Worm (Caenorhabditis elegans) whole organism, young adult: ENCODE measurements around the gene T21H3.5.

Experiments used
- B0019.2 ChIP-seq: fragments of 200-800 bp; sonication (Bioruptor generic); conservative IDR thresholded peaks from 2 replicates; pipeline ENCODE4 v1.3.6; 2022; ENCODE audit warnings: missing genetic modification reagents, missing genetic modification characterization, missing compliant biosample characterization
- B0336.3 ChIP-seq: fragments of 200-800 bp; sonication (Bioruptor generic); IDR thresholded peaks from 2 replicates; pipeline ENCODE4 v1.3.6; 2022; ENCODE audit warnings: missing genetic modification characterization, missing compliant biosample characterization
- C06A6.2 ChIP-seq: fragments of 200-800 bp; sonication (Bioruptor generic); conservative IDR thresholded peaks from 2 replicates; pipeline ENCODE4 v1.3.6; 2022; ENCODE audit warnings: missing genetic modification characterization, missing compliant biosample characterization
- F22D6.2 ChIP-seq: sonication (generic microtip); optimal IDR thresholded peaks from 2 replicates; lab custom pipeline; 2016; ENCODE audit warnings: mild to moderate bottlenecking, missing genetic modification characterization, missing compliant biosample characterization
- F49E8.2 ChIP-seq: sonication (generic microtip); optimal IDR thresholded peaks from 3 replicates; lab custom pipeline; 2017; ENCODE audit warnings: missing genetic modification characterization, mild to moderate bottlenecking, missing compliant biosample characterization, antibody characterized with exemption, moderate library complexity; ENCODE audit not compliant: insufficient read depth
- Y95B8A.8 ChIP-seq: fragments of 200-800 bp; sonication (Bioruptor generic); IDR thresholded peaks from 2 replicates; pipeline ENCODE4 v1.3.6; 2022; ENCODE audit warnings: missing genetic modification reagents, missing genetic modification characterization, missing compliant biosample characterization
- ama-1 ChIP-seq, 3 experiments: fragments of 150-350 bp in 1 of 3; sonication (generic microtip) in 2 of 3; optimal IDR thresholded peaks; 2 replicates each; lab custom pipeline; 2014 to 2018; ENCODE audit warnings: missing biosample characterization in 2 of 3, missing genetic modification characterization in 2 of 3, missing genetic modification reagents in 2 of 3
- aptf-2 ChIP-seq: fragments of 200-800 bp; sonication (Bioruptor generic); conservative IDR thresholded peaks from 2 replicates; pipeline ENCODE4 v1.3.6; 2022; ENCODE audit warnings: missing genetic modification reagents, missing genetic modification characterization, missing compliant biosample characterization
- aptf-3 ChIP-seq: fragments of 200-800 bp; sonication (Bioruptor generic); IDR thresholded peaks from 2 replicates; pipeline ENCODE4 v1.3.6; 2022; ENCODE audit warnings: missing genetic modification characterization, missing compliant biosample characterization
- athp-1 ChIP-seq: sonication (generic microtip); optimal IDR thresholded peaks from 2 replicates; lab custom pipeline; 2017; ENCODE audit warnings: mild to moderate bottlenecking, missing genetic modification characterization, missing compliant biosample characterization
- cebp-1 ChIP-seq, 2 experiments: fragments of 200-800 bp in 1 of 2; sonication (Bioruptor generic) in 1 of 2; sonication (generic microtip) in 1 of 2; IDR thresholded peaks in 1 of 2; optimal IDR thresholded peaks in 1 of 2; 2 replicates each; pipeline versions ENCODE4 v1.3.6 to Lab custom; 2017 to 2022; ENCODE audit warnings: missing compliant biosample characterization in 2 of 2, missing genetic modification characterization in 2 of 2, mild to moderate bottlenecking in 1 of 2, missing genetic modification reagents in 1 of 2, moderate library complexity in 1 of 2
- ceh-27 ChIP-seq: fragments of 200-800 bp; sonication (Bioruptor generic); optimal IDR thresholded peaks from 2 replicates; lab custom pipeline; 2018; ENCODE audit warnings: mild to moderate bottlenecking, missing genetic modification characterization, moderate library complexity, missing compliant biosample characterization
- ceh-40 ChIP-seq: fragments of 200-800 bp; sonication (Bioruptor generic); IDR thresholded peaks from 2 replicates; pipeline ENCODE4 v1.3.6; 2022; ENCODE audit warnings: missing genetic modification characterization, missing compliant biosample characterization
- dox-1 ChIP-seq: fragments of 200-800 bp; sonication (Bioruptor generic); IDR thresholded peaks from 2 replicates; pipeline ENCODE4 v1.3.6; 2022; ENCODE audit warnings: missing genetic modification reagents, missing genetic modification characterization, missing compliant biosample characterization
- dpff-1 ChIP-seq: sonication (generic microtip); optimal IDR thresholded peaks from 2 replicates; lab custom pipeline; 2017; ENCODE audit warnings: mild to moderate bottlenecking, missing genetic modification characterization, missing compliant biosample characterization
- dpl-1 ChIP-seq: fragments of 150-350 bp; optimal IDR thresholded peaks from 2 replicates; lab custom pipeline; 2014; ENCODE audit warnings: missing biosample characterization, missing genetic modification reagents, missing genetic modification characterization
- efl-1 ChIP-seq: fragments of 150-350 bp; optimal IDR thresholded peaks from 2 replicates; lab custom pipeline; 2014; ENCODE audit warnings: missing biosample characterization, missing genetic modification reagents, missing genetic modification characterization
- egrh-3 ChIP-seq: fragments of 200-800 bp; sonication (Bioruptor generic); IDR thresholded peaks from 2 replicates; pipeline ENCODE4 v1.3.6; 2022; ENCODE audit warnings: missing genetic modification reagents, missing genetic modification characterization, missing compliant biosample characterization
- ekl-4 ChIP-seq: fragments of 200-800 bp; sonication (Bioruptor generic); IDR thresholded peaks from 2 replicates; pipeline ENCODE4 v1.3.6; 2022; ENCODE audit warnings: missing genetic modification reagents, missing genetic modification characterization, missing compliant biosample characterization
- ets-4 ChIP-seq: fragments of 200-800 bp; sonication (Bioruptor generic); optimal IDR thresholded peaks from 2 replicates; lab custom pipeline; 2018; ENCODE audit warnings: mild to moderate bottlenecking, missing genetic modification characterization, missing compliant biosample characterization
- gei-17 ChIP-seq: fragments of 200-800 bp; sonication (Bioruptor generic); optimal IDR thresholded peaks from 2 replicates; lab custom pipeline; 2018; ENCODE audit warnings: mild to moderate bottlenecking, missing genetic modification characterization, missing compliant biosample characterization
- lin-35 ChIP-seq, 3 experiments: fragments of 150-350 bp in 2 of 3; sonication (generic microtip) in 1 of 3; optimal IDR thresholded peaks; 2 replicates each; lab custom pipeline; 2014 to 2018; ENCODE audit warnings: missing biosample characterization in 3 of 3, missing genetic modification characterization in 3 of 3, missing genetic modification reagents in 3 of 3
- lin-40 ChIP-seq: sonication (generic microtip); optimal IDR thresholded peaks from 2 replicates; lab custom pipeline; 2016; ENCODE audit warnings: missing genetic modification characterization, mild to moderate bottlenecking, missing compliant biosample characterization, missing genotype, missing genetic modification reagents
- lir-1 ChIP-seq: fragments of 200-800 bp; sonication (Bioruptor generic); conservative IDR thresholded peaks from 2 replicates; pipeline ENCODE4 v1.3.6; 2022; ENCODE audit warnings: missing genetic modification reagents, missing genetic modification characterization, missing compliant biosample characterization
- lsy-27 ChIP-seq: sonication (generic microtip); optimal IDR thresholded peaks from 2 replicates; lab custom pipeline; 2017; ENCODE audit warnings: missing genetic modification characterization, mild to moderate bottlenecking, missing compliant biosample characterization, antibody characterized with exemption, missing genotype, borderline replicate concordance; ENCODE audit not compliant: insufficient read depth
- mcd-1 ChIP-seq: fragments of 200-800 bp; sonication (Bioruptor generic); IDR thresholded peaks from 2 replicates; pipeline ENCODE4 v1.3.6; 2022; ENCODE audit warnings: missing genetic modification reagents, missing genetic modification characterization, missing compliant biosample characterization
- mel-28 ChIP-seq: sonication (generic microtip); optimal IDR thresholded peaks from 2 replicates; lab custom pipeline; 2016; ENCODE audit warnings: borderline replicate concordance, mild to moderate bottlenecking, missing genetic modification characterization, missing compliant biosample characterization
- nfya-1 ChIP-seq: sonication (generic microtip); optimal IDR thresholded peaks from 2 replicates; lab custom pipeline; 2017; ENCODE audit warnings: antibody characterized with exemption, missing compliant biosample characterization, missing genetic modification characterization, borderline replicate concordance; ENCODE audit not compliant: insufficient read depth
- nfya-2 ChIP-seq: fragments of 200-800 bp; sonication (Bioruptor generic); IDR thresholded peaks from 2 replicates; pipeline ENCODE4 v1.3.6; 2022; ENCODE audit warnings: missing genetic modification reagents, missing genetic modification characterization, missing compliant biosample characterization
- nhr-179 ChIP-seq: sonication (generic microtip); optimal IDR thresholded peaks from 2 replicates; lab custom pipeline; 2016; ENCODE audit warnings: mild to moderate bottlenecking, missing genetic modification characterization, missing compliant biosample characterization
- pha-4 ChIP-seq: fragments of 150-350 bp; sonication (generic microtip); optimal IDR thresholded peaks from 2 replicates; lab custom pipeline; 2014; ENCODE audit warnings: missing biosample characterization, missing genetic modification reagents, missing genetic modification characterization
- rcor-1 ChIP-seq: fragments of 200-800 bp; sonication (Bioruptor generic); IDR thresholded peaks from 2 replicates; pipeline ENCODE4 v1.3.6; 2022; ENCODE audit warnings: missing genetic modification reagents, missing genetic modification characterization, missing compliant biosample characterization
- repo-1 ChIP-seq: sonication (generic microtip); optimal IDR thresholded peaks from 2 replicates; lab custom pipeline; 2017; ENCODE audit warnings: mild to moderate bottlenecking, missing genetic modification characterization, missing compliant biosample characterization
- rpc-1 ChIP-seq, 2 experiments: fragments of 150-350 bp in 1 of 2; sonication (generic microtip) in 1 of 2; optimal IDR thresholded peaks; 2 replicates each; lab custom pipeline; 2014 to 2018; ENCODE audit warnings: missing biosample characterization in 1 of 2, missing genetic modification characterization in 1 of 2, missing genetic modification reagents in 1 of 2, missing genotype in 1 of 2
- snpc-4 ChIP-seq, 5 experiments: fragments of 150-350 bp in 1 of 5; sonication (generic microtip) in 4 of 5; optimal IDR thresholded peaks; 2 replicates each; lab custom pipeline; 2014 to 2018; ENCODE audit warnings: missing genetic modification characterization in 5 of 5, missing biosample characterization in 3 of 5, antibody characterized with exemption in 2 of 5, mild to moderate bottlenecking in 2 of 5, missing compliant biosample characterization in 2 of 5, missing genotype in 2 of 5, moderate library complexity in 2 of 5, missing genetic modification reagents in 1 of 5
- tbp1 ChIP-seq: fragments of 200-800 bp; sonication (Bioruptor generic); optimal IDR thresholded peaks from 2 replicates; lab custom pipeline; 2018; ENCODE audit warnings: mild to moderate bottlenecking, missing genetic modification characterization, missing compliant biosample characterization
- unc-62 ChIP-seq: fragments of 150-350 bp; optimal IDR thresholded peaks from 2 replicates; lab custom pipeline; 2014; ENCODE audit warnings: missing biosample characterization, missing genetic modification reagents, missing genetic modification characterization
- zfh-2 ChIP-seq: fragments of 200-800 bp; sonication (Bioruptor generic); conservative IDR thresholded peaks from 2 replicates; pipeline ENCODE4 v1.3.6; 2022; ENCODE audit warnings: missing genetic modification reagents, missing genetic modification characterization, missing compliant biosample characterization
- zim-3 ChIP-seq: sonication (generic microtip); optimal IDR thresholded peaks from 2 replicates; lab custom pipeline; 2017; ENCODE audit warnings: mild to moderate bottlenecking, missing genetic modification characterization, moderate library complexity, missing compliant biosample characterization
- ztf-18 ChIP-seq: sonication (generic microtip); optimal IDR thresholded peaks from 2 replicates; lab custom pipeline; 2016; ENCODE audit warnings: missing genotype, mild to moderate bottlenecking, missing genetic modification characterization, missing compliant biosample characterization
- ztf-25 ChIP-seq: fragments of 200-800 bp; sonication (Bioruptor generic); IDR thresholded peaks from 2 replicates; pipeline ENCODE4 v1.3.6; 2022; ENCODE audit warnings: missing genetic modification reagents, missing genetic modification characterization, missing compliant biosample characterization
- ztf-26 ChIP-seq: sonication (generic microtip); optimal IDR thresholded peaks from 2 replicates; lab custom pipeline; 2017; ENCODE audit warnings: missing genetic modification characterization, missing compliant biosample characterization

The T21H3.5 gene

ce11 chrV:1154472-1155278 lies 9.4 kb downstream of the T21H3.5 start (continued):
- TF ChIP-seq lir-1 (GFP tag; lab: Robert Waterston, UW): no peak
- peak; percentile 30 for TF ChIP-seq ztf-26 (tag; lab: Kevin White, UChicago)
- no peak for TF ChIP-seq unc-62 (GFP tag; lab: Kevin White, UChicago)
- TF ChIP-seq ceh-40: no peak
- TF ChIP-seq C06A6.2 (GFP tag; lab: Robert Waterston, UW): no peak
- no peak for TF ChIP-seq lsy-27 (tag; lab: Kevin White, UChicago)
- TF ChIP-seq dpl-1 (GFP tag; lab: Kevin White, UChicago): no peak
- peak; percentile 42; the same call in 1 of the 2 replicates for TF ChIP-seq zfh-2
- TF ChIP-seq pha-4: no peak
- no peak for TF ChIP-seq tbp1 (GFP tag; lab: Kevin White, UChicago)
- TF ChIP-seq ztf-25 (GFP tag; lab: Robert Waterston, UW): no peak
- TF ChIP-seq mcd-1 (GFP tag; lab: Robert Waterston, UW): no peak; the same call in 1 of the 2 replicates
- no peak for TF ChIP-seq nfya-2
- TF ChIP-seq rcor-1: no peak
- no peak for TF ChIP-seq ztf-18
- TF ChIP-seq athp-1 (tag; lab: Kevin White, UChicago): no peak
- no peak for TF ChIP-seq aptf-2 (GFP tag; lab: Robert Waterston, UW)
- TF ChIP-seq egrh-3 (GFP tag; lab: Robert Waterston, UW): peak; percentile 40; the same call in 1 of the 2 replicates
- TF ChIP-seq snpc-4 (GFP tag; optimal IDR thresholded peaks at IDR 0.05; lab: Kevin White, UChicago): no peak
- no peak for TF ChIP-seq snpc-4 (tag; optimal IDR thresholded peaks at IDR 0.05; lab: Kevin White, UChicago)
- no peak for TF ChIP-seq Y95B8A.8 (GFP tag; lab: Robert Waterston, UW)
- TF ChIP-seq lin-35 (GFP tag; optimal IDR thresholded peaks at IDR 0.05; lab: Kevin White, UChicago): peak in 1 of 3 experiments; percentile 28
- TF ChIP-seq efl-1 (GFP tag; lab: Kevin White, UChicago): no peak
- no peak for TF ChIP-seq aptf-3
- peak; percentile 44 for TF ChIP-seq ceh-27
- TF ChIP-seq dpff-1 (tag; lab: Kevin White, UChicago): no peak
- no peak for TF ChIP-seq rpc-1 (optimal IDR thresholded peaks at IDR 0.05; lab: Kevin White, UChicago)
- TF ChIP-seq rpc-1 (tag; optimal IDR thresholded peaks at IDR 0.05; lab: Kevin White, UChicago): no peak
- TF ChIP-seq ama-1 (optimal IDR thresholded peaks at IDR 0.05; lab: Kevin White, UChicago): no peak
- no peak for TF ChIP-seq ama-1 (GFP tag; optimal IDR thresholded peaks at IDR 0.05; lab: Kevin White, UChicago)
- TF ChIP-seq dox-1: no peak

ce11 chrV:1153925-1154324 lies 10.2 kb downstream of the T21H3.5 start:
- TF ChIP-seq F49E8.2 (tag; lab: Kevin White, UChicago): no peak
- no peak for TF ChIP-seq aptf-2 (GFP tag; lab: Robert Waterston, UW)
- no peak for TF ChIP-seq F22D6.2 (tag; lab: Kevin White, UChicago)
- peak; percentile 36 for TF ChIP-seq lin-40 (tag; lab: Kevin White, UChicago)
- peak; percentile 39; the same call in 1 of the 2 replicates for TF ChIP-seq mcd-1 (GFP tag; lab: Robert Waterston, UW)
- peak; percentile 46 for TF ChIP-seq ztf-18
- peak; percentile 32 for TF ChIP-seq ekl-4
- TF ChIP-seq zfh-2: peak; percentile 90
- no peak for TF ChIP-seq B0336.3
- no peak for TF ChIP-seq snpc-4 (GFP tag; optimal IDR thresholded peaks at IDR 0.05; lab: Kevin White, UChicago)
- peak in 2 of 4 experiments; percentile 20 to 32 for TF ChIP-seq snpc-4 (tag; optimal IDR thresholded peaks at IDR 0.05; lab: Kevin White, UChicago)
- no peak for TF ChIP-seq nfya-1 (tag; lab: Kevin White, UChicago)
- TF ChIP-seq cebp-1 (GFP tag; IDR thresholded peaks at IDR 0.05; lab: Robert Waterston, UW): peak; percentile 57; the same call in 1 of the 2 replicates
- TF ChIP-seq cebp-1 (tag; optimal IDR thresholded peaks at IDR 0.05; lab: Kevin White, UChicago): peak; percentile 66
- TF ChIP-seq ets-4 (GFP tag; lab: Kevin White, UChicago): peak; percentile 46
- TF ChIP-seq lir-1 (GFP tag; lab: Robert Waterston, UW): no peak
- no peak for TF ChIP-seq B0019.2
- TF ChIP-seq zim-3 (tag; lab: Kevin White, UChicago): no peak
- TF ChIP-seq mel-28 (tag; lab: Kevin White, UChicago): no peak
- TF ChIP-seq egrh-3 (GFP tag; lab: Robert Waterston, UW): 0 out of 2 replicates have a peak, but pooled peaks have one; percentile 25
- 0 out of 2 replicates have a peak, but pooled peaks have one; percentile 48 for TF ChIP-seq ztf-25 (GFP tag; lab: Robert Waterston, UW)
- TF ChIP-seq ceh-27: peak; percentile 74
- TF ChIP-seq nhr-179 (tag; lab: Kevin White, UChicago): no peak
- TF ChIP-seq gei-17 (GFP tag; lab: Kevin White, UChicago): peak; percentile 18
- no peak for TF ChIP-seq lin-35 (GFP tag; optimal IDR thresholded peaks at IDR 0.05; lab: Kevin White, UChicago)
- no peak for TF ChIP-seq repo-1
